Fruit fly (Drosophila melanogaster) whole organism, embryonic: ENCODE data around the gene Mst77F.

Experiments used
- Antp ChIP-seq: fragments of 200-800 bp; sonication (Bioruptor generic); optimal IDR thresholded peaks from 3 replicates; lab custom pipeline; 2016; ENCODE audit warnings: missing biosample characterization, missing genetic modification characterization
- Atf-2 ChIP-seq: fragments of 200-800 bp; sonication (Bioruptor generic); optimal IDR thresholded peaks from 2 replicates; lab custom pipeline; 2016; ENCODE audit warnings: missing biosample characterization, missing genetic modification characterization
- CG11093 ChIP-seq: fragments of 200-800 bp; sonication (Bioruptor generic); IDR thresholded peaks from 3 replicates; pipeline ENCODE4 v1.3.6; 2022; ENCODE audit warnings: missing biosample characterization, missing genetic modification characterization
- CG12104 ChIP-seq: fragments of 200-800 bp; sonication (Bioruptor generic); optimal IDR thresholded peaks from 3 replicates; lab custom pipeline; 2016; ENCODE audit warnings: missing biosample characterization, missing genetic modification characterization
- CG12391 ChIP-seq: fragments of 200-800 bp; sonication (Bioruptor generic); optimal IDR thresholded peaks from 3 replicates; lab custom pipeline; 2018; ENCODE audit warnings: missing biosample characterization, mild to moderate bottlenecking, missing genetic modification characterization, moderate library complexity
- CG1529 ChIP-seq: fragments of 200-800 bp; sonication (Bioruptor generic); optimal IDR thresholded peaks from 3 replicates; lab custom pipeline; 2018; ENCODE audit warnings: missing biosample characterization, missing genetic modification characterization
- CG15514 ChIP-seq: fragments of 200-800 bp; sonication (Bioruptor generic); optimal IDR thresholded peaks from 3 replicates; lab custom pipeline; 2017; ENCODE audit warnings: missing biosample characterization, missing genetic modification characterization, mild to moderate bottlenecking, moderate library complexity, missing genetic modification reagents
- CG1602 ChIP-seq: fragments of 200-800 bp; sonication (Bioruptor generic); optimal IDR thresholded peaks from 3 replicates; lab custom pipeline; 2016; ENCODE audit warnings: missing biosample characterization, missing genetic modification characterization
- CG16779 ChIP-seq: fragments of 200-800 bp; sonication (Bioruptor generic); IDR thresholded peaks from 2 replicates; pipeline ENCODE4 v1.3.6; 2022; ENCODE audit warnings: missing biosample characterization, missing genetic modification characterization
- CG17186 ChIP-seq: fragments of 200-800 bp; sonication (Bioruptor generic); optimal IDR thresholded peaks from 3 replicates; lab custom pipeline; 2017; ENCODE audit warnings: missing biosample characterization, missing genetic modification reagents, missing genetic modification characterization
- CG17802 ChIP-seq: fragments of 200-800 bp; sonication (Bioruptor generic); optimal IDR thresholded peaks from 2 replicates; lab custom pipeline; 2018; ENCODE audit warnings: missing biosample characterization, mild to moderate bottlenecking, missing genetic modification characterization, moderate library complexity
- CG17912 ChIP-seq: fragments of 200-800 bp; sonication (Bioruptor generic); optimal IDR thresholded peaks from 2 replicates; lab custom pipeline; 2018; ENCODE audit warnings: missing biosample characterization, mild to moderate bottlenecking, missing genetic modification characterization
- CG2875 ChIP-seq: fragments of 200-800 bp; sonication (Bioruptor generic); optimal IDR thresholded peaks from 2 replicates; lab custom pipeline; 2017; ENCODE audit warnings: missing biosample characterization, mild to moderate bottlenecking, missing genetic modification characterization, missing genetic modification reagents
- CG30431 ChIP-seq: fragments of 200-800 bp; sonication (Bioruptor generic); optimal IDR thresholded peaks from 2 replicates; lab custom pipeline; 2017; ENCODE audit warnings: missing biosample characterization, missing genetic modification characterization
- CG3065 ChIP-seq: fragments of 200-800 bp; sonication (Bioruptor generic); optimal IDR thresholded peaks from 2 replicates; lab custom pipeline; 2016; ENCODE audit warnings: missing biosample characterization, missing genetic modification characterization
- CG31224 ChIP-seq: fragments of 200-800 bp; sonication (Bioruptor generic); IDR thresholded peaks from 2 replicates; pipeline ENCODE4 v1.3.6; 2022; ENCODE audit warnings: missing biosample characterization, missing genetic modification characterization
- CG31388 ChIP-seq: fragments of 200-800 bp; sonication (Bioruptor generic); optimal IDR thresholded peaks from 2 replicates; lab custom pipeline; 2016; ENCODE audit warnings: missing biosample characterization, missing genetic modification characterization
- CG34376 ChIP-seq: fragments of 200-800 bp; sonication (Bioruptor generic); optimal IDR thresholded peaks from 2 replicates; lab custom pipeline; 2018; ENCODE audit warnings: missing biosample characterization, mild to moderate bottlenecking, missing genetic modification characterization
- CG3995 ChIP-seq: fragments of 200-800 bp; sonication (Bioruptor generic); optimal IDR thresholded peaks from 3 replicates; lab custom pipeline; 2016; ENCODE audit warnings: missing biosample characterization, missing genetic modification characterization
- CG42726 ChIP-seq: fragments of 200-800 bp; sonication (Bioruptor generic); IDR thresholded peaks from 2 replicates; pipeline ENCODE4 v1.3.6; 2022; ENCODE audit warnings: missing biosample characterization, missing genetic modification characterization; ENCODE audit not compliant: partially characterized antibody
- CG4424 ChIP-seq: fragments of 200-800 bp; sonication (Bioruptor generic); optimal IDR thresholded peaks from 3 replicates; lab custom pipeline; 2016; ENCODE audit warnings: missing biosample characterization, missing genetic modification characterization
- CG4707 ChIP-seq: fragments of 200-800 bp; sonication (Bioruptor generic); optimal IDR thresholded peaks from 2 replicates; lab custom pipeline; 2018; ENCODE audit warnings: missing biosample characterization, mild to moderate bottlenecking, missing genetic modification characterization, moderate library complexity
- CG5180 ChIP-seq: fragments of 200-800 bp; sonication (Bioruptor generic); optimal IDR thresholded peaks from 3 replicates; lab custom pipeline; 2017; ENCODE audit warnings: missing biosample characterization, missing genetic modification characterization, mild to moderate bottlenecking, moderate library complexity, missing genetic modification reagents
- CG6654 ChIP-seq: fragments of 200-800 bp; sonication (Bioruptor generic); optimal IDR thresholded peaks from 2 replicates; lab custom pipeline; 2017; ENCODE audit warnings: missing biosample characterization, mild to moderate bottlenecking, missing genetic modification characterization
- CG7987 ChIP-seq: fragments of 200-800 bp; sonication (Bioruptor generic); optimal IDR thresholded peaks from 2 replicates; lab custom pipeline; 2018; ENCODE audit warnings: missing biosample characterization, mild to moderate bottlenecking, missing genetic modification characterization, moderate library complexity
- D19B ChIP-seq: fragments of 200-800 bp; sonication (Bioruptor generic); optimal IDR thresholded peaks from 2 replicates; lab custom pipeline; 2017; ENCODE audit warnings: missing biosample characterization, mild to moderate bottlenecking, missing genetic modification characterization
- Dip3 ChIP-seq: fragments of 200-800 bp; sonication (Bioruptor generic); optimal IDR thresholded peaks from 3 replicates; lab custom pipeline; 2016; ENCODE audit warnings: missing biosample characterization, missing genetic modification characterization
- H15 ChIP-seq: fragments of 200-800 bp; sonication (Bioruptor generic); IDR thresholded peaks from 3 replicates; pipeline ENCODE4 v1.3.6; 2022; ENCODE audit warnings: missing biosample characterization, missing genetic modification characterization
- Hey ChIP-seq: fragments of 200-800 bp; sonication (Bioruptor generic); optimal IDR thresholded peaks from 3 replicates; lab custom pipeline; 2018; ENCODE audit warnings: missing biosample characterization, mild to moderate bottlenecking, missing genetic modification characterization
- MTF-1 ChIP-seq: fragments of 200-800 bp; sonication (Bioruptor generic); optimal IDR thresholded peaks from 2 replicates; lab custom pipeline; 2018; ENCODE audit warnings: missing biosample characterization, mild to moderate bottlenecking, missing genetic modification characterization, borderline replicate concordance
- Myb ChIP-seq: fragments of 200-800 bp; sonication (Bioruptor generic); optimal IDR thresholded peaks from 2 replicates; lab custom pipeline; 2016; ENCODE audit warnings: missing biosample characterization, missing genetic modification characterization
- Ravus ChIP-seq: fragments of 200-800 bp; sonication (Bioruptor generic); IDR thresholded peaks from 2 replicates; pipeline ENCODE4 v1.3.6; 2022; ENCODE audit warnings: missing biosample characterization, missing genetic modification characterization
- Side ChIP-seq: fragments of 200-800 bp; sonication (Bioruptor generic); optimal IDR thresholded peaks from 2 replicates; lab custom pipeline; 2016; ENCODE audit warnings: missing biosample characterization, missing genetic modification characterization
- Vsx1 ChIP-seq: fragments of 200-800 bp; sonication (Bioruptor generic); optimal IDR thresholded peaks from 2 replicates; lab custom pipeline; 2017; ENCODE audit warnings: missing biosample characterization, mild to moderate bottlenecking, missing genetic modification characterization, missing genetic modification reagents
- exex ChIP-seq: fragments of 200-800 bp; sonication (Bioruptor generic); optimal IDR thresholded peaks from 4 replicates; lab custom pipeline; 2018; ENCODE audit warnings: missing biosample characterization, mild to moderate bottlenecking, missing genetic modification characterization, moderate library complexity
- inv ChIP-seq: fragments of 200-800 bp; sonication (Bioruptor generic); IDR thresholded peaks from 2 replicates; pipeline ENCODE4 v1.3.6; 2022; ENCODE audit warnings: missing biosample characterization, missing genetic modification characterization; ENCODE audit not compliant: partially characterized antibody
- klu ChIP-seq: fragments of 200-800 bp; sonication (Bioruptor generic); IDR thresholded peaks from 2 replicates; pipeline ENCODE4 v1.3.6; 2022; ENCODE audit warnings: missing biosample characterization, missing genetic modification characterization
- lbe ChIP-seq: fragments of 200-800 bp; sonication (Bioruptor generic); optimal IDR thresholded peaks from 2 replicates; lab custom pipeline; 2016; ENCODE audit warnings: missing biosample characterization, mild to moderate bottlenecking, missing genetic modification characterization
- lola ChIP-seq, 3 experiments: fragments of >200 bp in 2 of 3; fragments of 200-800 bp in 1 of 3; sonication (Bioruptor generic) in 1 of 3; optimal IDR thresholded peaks; 2 replicates each; lab custom pipeline; 2017 to 2019; ENCODE audit warnings: missing biosample characterization in 3 of 3, missing genetic modification characterization in 3 of 3, mild to moderate bottlenecking in 1 of 3, moderate library complexity in 1 of 3
- nerfin-1 ChIP-seq: fragments of 200-800 bp; sonication (Bioruptor generic); optimal IDR thresholded peaks from 3 replicates; lab custom pipeline; 2019; ENCODE audit warnings: missing biosample characterization, mild to moderate bottlenecking, missing genetic modification characterization, moderate library complexity
- odd ChIP-seq: fragments of 200-800 bp; sonication (Bioruptor generic); optimal IDR thresholded peaks from 2 replicates; lab custom pipeline; 2017; ENCODE audit warnings: missing biosample characterization, mild to moderate bottlenecking, missing genetic modification characterization
- pnt ChIP-seq: fragments of 200-800 bp; sonication (Bioruptor generic); optimal IDR thresholded peaks from 3 replicates; lab custom pipeline; 2016; ENCODE audit warnings: missing biosample characterization, missing genetic modification characterization
- run ChIP-seq: fragments of 200-800 bp; sonication (Bioruptor generic); optimal IDR thresholded peaks from 3 replicates; lab custom pipeline; 2018; ENCODE audit warnings: missing biosample characterization, mild to moderate bottlenecking, missing genetic modification characterization
- shn ChIP-seq: fragments of 200-800 bp; sonication (Bioruptor generic); optimal IDR thresholded peaks from 3 replicates; lab custom pipeline; 2016; ENCODE audit warnings: missing biosample characterization, missing genetic modification characterization
- sim ChIP-seq: fragments of 200-800 bp; sonication (Bioruptor generic); IDR thresholded peaks from 2 replicates; pipeline ENCODE4 v1.3.6; 2022; ENCODE audit warnings: missing biosample characterization, missing genetic modification characterization
- so ChIP-seq: fragments of 200-800 bp; sonication (Bioruptor generic); IDR thresholded peaks from 3 replicates; pipeline ENCODE4 v1.3.6; 2022; ENCODE audit warnings: missing biosample characterization, missing genetic modification characterization
- sob ChIP-seq: fragments of 200-800 bp; sonication (Bioruptor generic); IDR thresholded peaks from 2 replicates; pipeline ENCODE4 v1.3.6; 2022; ENCODE audit warnings: missing biosample characterization, missing genetic modification characterization
- unpg ChIP-seq: fragments of 200-800 bp; sonication (Bioruptor generic); optimal IDR thresholded peaks from 3 replicates; lab custom pipeline; 2018; ENCODE audit warnings: missing biosample characterization, mild to moderate bottlenecking, missing genetic modification characterization, moderate library complexity

The Mst77F gene

DNA sequence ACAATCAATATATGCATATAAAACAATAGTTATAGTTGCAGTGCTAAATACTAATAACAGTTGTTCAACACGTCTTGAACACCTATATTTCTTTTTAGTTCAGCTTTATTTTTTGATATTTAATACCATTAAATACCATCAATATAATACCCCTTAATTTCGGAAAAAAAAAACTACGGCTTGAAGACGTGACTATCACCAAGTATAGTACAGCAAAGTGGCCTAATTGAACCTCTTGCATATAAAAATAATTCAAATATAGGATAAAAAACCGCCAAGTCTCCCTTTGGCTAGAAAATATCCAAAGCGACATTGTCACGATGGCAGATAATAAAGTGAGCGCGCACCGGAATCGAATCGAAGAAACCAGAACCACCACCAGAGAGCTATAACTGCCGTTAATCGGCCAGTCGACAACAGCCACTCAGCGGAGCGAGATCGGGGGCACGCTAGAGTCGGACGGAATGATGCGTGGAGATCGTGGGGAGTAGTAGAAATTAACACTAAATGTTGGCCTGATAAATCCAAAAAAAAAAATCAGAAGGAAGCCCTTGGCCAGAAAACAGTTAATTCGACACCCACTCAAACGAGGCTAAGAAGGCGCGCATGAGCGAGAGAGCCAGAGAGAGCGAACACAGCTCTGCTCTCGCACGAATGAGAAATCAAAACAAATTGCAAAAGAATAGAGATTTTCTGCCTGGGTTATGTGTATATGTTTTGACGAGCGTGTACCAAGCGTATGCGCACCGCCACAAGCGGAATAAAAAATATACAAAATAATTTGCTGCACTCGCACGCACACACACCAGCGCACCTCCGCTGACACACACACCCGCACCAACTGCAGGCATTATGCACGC, 32.8 kb downstream of the Mst77F start (continued):
- TF ChIP-seq CG11093 (GFP tag; lab: Robert Waterston, UW) (no peak), Atf-2 (no peak), CG4707 (GFP tag; lab: Kevin White, UChicago) (no peak), CG30431 (peak; percentile 13), CG17802 (tag; lab: Kevin White, UChicago) (no peak), CG17186 (GFP tag; lab: Kevin White, UChicago) (peak; percentile 26), Vsx1 (GFP tag; lab: Kevin White, UChicago) (peak; percentile 13), CG3065 (GFP tag; lab: Kevin White, UChicago) (no peak), CG1602 (GFP tag; lab: Kevin White, UChicago) (no peak), Side (GFP tag; lab: Kevin White, UChicago) (peak; percentile 57), unpg (GFP tag; lab: Kevin White, UChicago) (peak; percentile 8), D19B (peak; percentile 30), Ravus (GFP tag; lab: Robert Waterston, UW) (no peak), nerfin-1 (tag; lab: Kevin White, UChicago) (peak; percentile 5), CG5180 (no peak), CG31224 (no peak), CG34376 (GFP tag; lab: Kevin White, UChicago) (peak; percentile 39), CG15514 (GFP tag; lab: Kevin White, UChicago) (peak; percentile 75), H15 (GFP tag; lab: Robert Waterston, UW) (no peak), Antp (peak; percentile 9), CG2875 (GFP tag; lab: Kevin White, UChicago) (no peak), sob (peak; percentile 69), CG7987 (peak; percentile 57), CG12391 (tag; lab: Kevin White, UChicago) (peak; percentile 57), sim (GFP tag; lab: Robert Waterston, UW) (no peak), CG12104 (GFP tag; lab: Kevin White, UChicago) (peak; percentile 41), inv (GFP tag; lab: Robert Waterston, UW) (0 out of 2 replicates have a peak, but pooled peaks have one; percentile 27), shn (GFP tag; lab: Kevin White, UChicago) (no peak), CG42726 (GFP tag; lab: Robert Waterston, UW) (peak; percentile 53; the same call in 1 of the 2 replicates), CG16779 (no peak), klu (GFP tag; lab: Robert Waterston, UW) (no peak), lola (GFP tag; optimal IDR thresholded peaks at IDR 0.05; lab: Kevin White, UChicago) (peak in 1 of 3 experiments; percentile 57), exex (tag; lab: Kevin White, UChicago) (peak; percentile 5), CG6654 (GFP tag; lab: Kevin White, UChicago) (no peak), CG17912 (GFP tag; lab: Kevin White, UChicago) (no peak), so (GFP tag; lab: Robert Waterston, UW) (peak; percentile 57; the same call in 1 of the 3 replicates), Dip3 (peak; percentile 48), run (tag; lab: Kevin White, UChicago) (no peak), MTF-1 (GFP tag; lab: Kevin White, UChicago) (peak; percentile 56), lbe (GFP tag; lab: Kevin White, UChicago) (peak; percentile 4), CG1529 (no peak), CG3995 (GFP tag; lab: Kevin White, UChicago) (peak; percentile 21), odd (GFP tag; lab: Kevin White, UChicago) (peak; percentile 40), pnt (GFP tag; lab: Kevin White, UChicago) (no peak), Myb (GFP tag; lab: Kevin White, UChicago) (peak; percentile 49), CG4424 (GFP tag; lab: Kevin White, UChicago) (peak; percentile 16), CG31388 (no peak), Hey (tag; lab: Kevin White, UChicago) (no peak)
